Fruit fly (Drosophila melanogaster) whole organism: ENCODE data around the gene Acp1.

ENCODE experiments used
- CG8478 ChIP-seq: fragments of >200 bp; optimal IDR thresholded peaks from 2 replicates; lab custom pipeline; 2018; ENCODE audit warnings: inconsistent platforms
- EcR ChIP-seq, 2 experiments: fragments of >200 bp; optimal IDR thresholded peaks; 2 replicates each; lab custom pipeline; 2017; ENCODE audit warnings: missing biosample characterization in 2 of 2, missing genetic modification characterization in 2 of 2, missing genetic modification reagents in 2 of 2

DNA sequence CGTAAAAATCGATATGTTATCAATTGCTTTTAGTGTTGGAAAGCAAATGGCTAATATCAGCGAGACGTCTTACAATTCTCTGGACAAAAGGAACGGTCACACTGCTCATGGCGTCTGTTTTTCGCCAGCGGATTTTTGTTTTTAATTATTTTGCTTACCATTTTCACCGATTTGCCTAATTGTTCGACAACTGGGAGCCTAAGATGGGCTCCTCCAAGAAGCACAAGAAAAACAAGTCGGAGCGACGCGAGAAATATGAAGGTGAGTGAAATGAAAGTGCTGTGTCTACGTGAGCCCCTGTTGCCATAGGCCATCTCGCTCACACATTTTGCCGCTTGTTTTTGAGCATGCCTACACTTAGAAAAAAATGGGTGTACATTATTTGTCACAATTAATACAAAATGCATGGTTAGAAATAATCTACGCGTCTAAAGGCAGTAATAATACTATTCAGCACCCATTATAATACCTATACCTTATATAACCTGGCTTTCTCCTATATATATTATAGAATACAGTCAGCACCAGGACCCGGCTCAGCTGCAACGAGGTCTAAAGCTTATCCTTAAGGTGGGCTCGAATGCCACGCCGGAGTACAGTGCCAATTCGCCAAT is 41.6 kb upstream of the Acp1 start, which contains the start of gene Brd7-9:
- TF ChIP-seq EcR (GFP tag; optimal IDR thresholded peaks at IDR 0.05; lab: Kevin White, UChicago) (no peak), CG8478 (lab: Kevin White, UChicago) (no peak)
